Comparison of ENCODE assay signal across 3 worm cellular contexts in genomic region chrII:11536505-11536904, ce11.
TF ChIP-seq lines count a peak whose summit lies in the region.

No protein-coding gene starts in this region.

TF ChIP-seq in whole organism, L4 larva, 104 proteins besides CTCF, POLR2A, EP300 and RAD21:
- no peak for TF ChIP-seq lin-1 (GFP tag; IDR thresholded peaks at IDR 0.05; lab: Robert Waterston, UW)
- TF ChIP-seq ceh-32 (tag; optimal IDR thresholded peaks at IDR 0.05; lab: Kevin White, UChicago; ENCODE audit: poor library complexity) = no peak
- no peak for TF ChIP-seq mdl-1 (tag; optimal IDR thresholded peaks at IDR 0.05; lab: Kevin White, UChicago)
- peak; percentile 63 for TF ChIP-seq aha-1 (tag; lab: Kevin White, UChicago)

TF ChIP-seq in whole organism, mixed stage, embryonic, 35 proteins besides CTCF, POLR2A, EP300 and RAD21:
- TF ChIP-seq unc-39 (tag; optimal IDR thresholded peaks at IDR 0.05; lab: Kevin White, UChicago) = no peak
- no peak for TF ChIP-seq hlh-1 (tag; optimal IDR thresholded peaks at IDR 0.05; lab: Kevin White, UChicago)
- no peak for TF ChIP-seq blmp-1 (tag; optimal IDR thresholded peaks at IDR 0.05; lab: Kevin White, UChicago)
- no peak for TF ChIP-seq bed-3 (GFP tag; optimal IDR thresholded peaks at IDR 0.05; lab: Kevin White, UChicago)
- TF ChIP-seq ces-1 (GFP tag; optimal IDR thresholded peaks at IDR 0.05; lab: Kevin White, UChicago) = peak; percentile 36
- TF ChIP-seq pha-4 (tag; optimal IDR thresholded peaks at IDR 0.05; lab: Kevin White, UChicago) = no peak
- TF ChIP-seq ceh-83 (GFP tag; optimal IDR thresholded peaks at IDR 0.05; lab: Kevin White, UChicago) = no peak

TF ChIP-seq in whole organism, young adult, 124 proteins besides CTCF, POLR2A, EP300 and RAD21:
- TF ChIP-seq xnd-1 (tag; optimal IDR thresholded peaks at IDR 0.05; lab: Kevin White, UChicago) = peak; percentile 72
- no peak for TF ChIP-seq athp-1 (tag; optimal IDR thresholded peaks at IDR 0.05; lab: Kevin White, UChicago)
- TF ChIP-seq madf-6 (GFP tag; IDR thresholded peaks at IDR 0.05; lab: Robert Waterston, UW) = peak; percentile 92
- no peak for TF ChIP-seq nhr-27 (tag; optimal IDR thresholded peaks at IDR 0.05; lab: Kevin White, UChicago)
- TF ChIP-seq D2030.7 (GFP tag; IDR thresholded peaks at IDR 0.05; lab: Robert Waterston, UW) = 0 out of 2 replicates have a peak, but pooled peaks have one; percentile 28
- no peak for TF ChIP-seq ztf-25 (GFP tag; IDR thresholded peaks at IDR 0.05; lab: Robert Waterston, UW)
- peak; percentile 93 for TF ChIP-seq madf-8 (GFP tag; conservative IDR thresholded peaks at IDR 0.05; lab: Robert Waterston, UW)
- TF ChIP-seq lsl-1 (GFP tag; optimal IDR thresholded peaks at IDR 0.05; lab: Kevin White, UChicago) = peak; percentile 81
- no peak for TF ChIP-seq F37B4.10 (GFP tag; IDR thresholded peaks at IDR 0.05; lab: Robert Waterston, UW)
- peak; percentile 31; the same call in 1 of the 2 replicates for TF ChIP-seq F33H1.4 (GFP tag; IDR thresholded peaks at IDR 0.05; lab: Robert Waterston, UW)
